Fruit fly (Drosophila melanogaster) whole organism, embryonic: Measurements from ENCODE around the gene dbe.

Experiments used
- Blimp-1 ChIP-seq: fragments of 200-800 bp; sonication (Bioruptor generic); optimal IDR thresholded peaks from 3 replicates; lab custom pipeline; 2018; ENCODE audit warnings: missing biosample characterization, missing genetic modification characterization, mild to moderate bottlenecking, moderate library complexity, missing genetic modification reagents
- CG10543 ChIP-seq: fragments of 200-800 bp; sonication (Bioruptor generic); optimal IDR thresholded peaks from 3 replicates; lab custom pipeline; 2017; ENCODE audit warnings: missing biosample characterization, mild to moderate bottlenecking, missing genetic modification characterization, moderate library complexity
- CG11504 ChIP-seq: fragments of 200-800 bp; sonication (Bioruptor generic); optimal IDR thresholded peaks from 3 replicates; lab custom pipeline; 2019; ENCODE audit warnings: missing biosample characterization, mild to moderate bottlenecking, missing genetic modification characterization, moderate library complexity
- CG12744 ChIP-seq: fragments of 200-800 bp; sonication (Bioruptor generic); optimal IDR thresholded peaks from 2 replicates; lab custom pipeline; 2016; ENCODE audit warnings: missing biosample characterization, missing genetic modification characterization
- CG13424 ChIP-seq: fragments of 200-800 bp; sonication (Bioruptor generic); optimal IDR thresholded peaks from 2 replicates; lab custom pipeline; 2019; ENCODE audit warnings: missing biosample characterization, mild to moderate bottlenecking, missing genetic modification characterization, moderate library complexity
- CG13894 ChIP-seq: fragments of 200-800 bp; sonication (Bioruptor generic); optimal IDR thresholded peaks from 3 replicates; lab custom pipeline; 2018; ENCODE audit warnings: missing biosample characterization, mild to moderate bottlenecking, missing genetic modification characterization, moderate library complexity
- CG14710 ChIP-seq: fragments of 200-800 bp; sonication (Bioruptor generic); optimal IDR thresholded peaks from 3 replicates; lab custom pipeline; 2019; ENCODE audit warnings: missing biosample characterization, mild to moderate bottlenecking, missing genetic modification characterization, moderate library complexity
- CG14860 ChIP-seq: fragments of 200-800 bp; sonication (Bioruptor generic); IDR thresholded peaks from 3 replicates; pipeline ENCODE4 v1.3.6; 2022; ENCODE audit warnings: missing biosample characterization, missing genetic modification characterization; ENCODE audit not compliant: partially characterized antibody
- CG15269 ChIP-seq: fragments of 200-800 bp; sonication (Bioruptor generic); optimal IDR thresholded peaks from 2 replicates; lab custom pipeline; 2018; ENCODE audit warnings: missing biosample characterization, mild to moderate bottlenecking, missing genetic modification characterization, moderate library complexity
- CG1529 ChIP-seq: fragments of 200-800 bp; sonication (Bioruptor generic); optimal IDR thresholded peaks from 3 replicates; lab custom pipeline; 2018; ENCODE audit warnings: missing biosample characterization, missing genetic modification characterization
- CG15514 ChIP-seq: fragments of 200-800 bp; sonication (Bioruptor generic); optimal IDR thresholded peaks from 3 replicates; lab custom pipeline; 2017; ENCODE audit warnings: missing biosample characterization, missing genetic modification characterization, mild to moderate bottlenecking, moderate library complexity, missing genetic modification reagents
- CG16863 ChIP-seq: fragments of 200-800 bp; sonication (Bioruptor generic); optimal IDR thresholded peaks from 3 replicates; lab custom pipeline; 2016; ENCODE audit warnings: missing biosample characterization, missing genetic modification characterization
- CG17359 ChIP-seq: fragments of 200-800 bp; sonication (Bioruptor generic); optimal IDR thresholded peaks from 3 replicates; lab custom pipeline; 2018; ENCODE audit warnings: missing biosample characterization, mild to moderate bottlenecking, missing genetic modification characterization, moderate library complexity
- CG1832 ChIP-seq: fragments of 200-800 bp; sonication (Bioruptor generic); optimal IDR thresholded peaks from 2 replicates; lab custom pipeline; 2017; ENCODE audit warnings: missing biosample characterization, mild to moderate bottlenecking, missing genetic modification characterization, inconsistent platforms
- CG2712 ChIP-seq: fragments of 200-800 bp; optimal IDR thresholded peaks from 3 replicates; lab custom pipeline; 2019; ENCODE audit warnings: missing biosample characterization, mild to moderate bottlenecking, missing genetic modification characterization, moderate library complexity
- CG32772 ChIP-seq: fragments of 200-800 bp; sonication (Bioruptor generic); IDR thresholded peaks from 2 replicates; pipeline ENCODE4 v1.3.6; 2022; ENCODE audit warnings: missing biosample characterization, missing genetic modification characterization
- CG34376 ChIP-seq: fragments of 200-800 bp; sonication (Bioruptor generic); optimal IDR thresholded peaks from 2 replicates; lab custom pipeline; 2018; ENCODE audit warnings: missing biosample characterization, mild to moderate bottlenecking, missing genetic modification characterization
- CG42726 ChIP-seq: fragments of 200-800 bp; sonication (Bioruptor generic); IDR thresholded peaks from 2 replicates; pipeline ENCODE4 v1.3.6; 2022; ENCODE audit warnings: missing biosample characterization, missing genetic modification characterization; ENCODE audit not compliant: partially characterized antibody
- CG4360 ChIP-seq: fragments of 200-800 bp; sonication (Bioruptor generic); IDR thresholded peaks from 2 replicates; pipeline ENCODE4 v1.3.6; 2022; ENCODE audit warnings: missing biosample characterization, missing genetic modification characterization
- CG6654 ChIP-seq: fragments of 200-800 bp; sonication (Bioruptor generic); optimal IDR thresholded peaks from 2 replicates; lab custom pipeline; 2017; ENCODE audit warnings: missing biosample characterization, mild to moderate bottlenecking, missing genetic modification characterization
- CG9215 ChIP-seq: fragments of 200-800 bp; sonication (Bioruptor generic); IDR thresholded peaks from 2 replicates; pipeline ENCODE4 v1.3.6; 2022; ENCODE audit warnings: missing biosample characterization, missing genetic modification characterization
- Dll ChIP-seq: fragments of 200-800 bp; sonication (Bioruptor generic); IDR thresholded peaks from 4 replicates; pipeline ENCODE4 v1.3.6; 2022; ENCODE audit warnings: missing biosample characterization, missing genetic modification characterization; ENCODE audit not compliant: partially characterized antibody
- Fer1 ChIP-seq: fragments of 200-800 bp; sonication (Bioruptor generic); optimal IDR thresholded peaks from 2 replicates; lab custom pipeline; 2017; ENCODE audit warnings: missing biosample characterization, mild to moderate bottlenecking, missing genetic modification characterization
- NFAT ChIP-seq: fragments of 200-800 bp; sonication (Bioruptor generic); IDR thresholded peaks from 2 replicates; pipeline ENCODE4 v1.3.6; 2022; ENCODE audit warnings: missing biosample characterization, missing genetic modification characterization
- Neu2 ChIP-seq: fragments of 200-800 bp; sonication (Bioruptor generic); optimal IDR thresholded peaks from 3 replicates; lab custom pipeline; 2016; ENCODE audit warnings: missing biosample characterization, missing genetic modification characterization, borderline replicate concordance
- PHDP ChIP-seq: fragments of 200-800 bp; sonication (Bioruptor generic); optimal IDR thresholded peaks from 3 replicates; lab custom pipeline; 2018; ENCODE audit warnings: missing biosample characterization, mild to moderate bottlenecking, missing genetic modification characterization, moderate library complexity
- Poxn ChIP-seq: fragments of 200-800 bp; sonication (Bioruptor generic); IDR thresholded peaks from 2 replicates; pipeline ENCODE4 v1.3.6; 2022; ENCODE audit warnings: missing biosample characterization, missing genetic modification characterization
- Taf1 ChIP-seq: fragments of 200-800 bp; sonication (Bioruptor generic); IDR thresholded peaks from 2 replicates; pipeline ENCODE4 v1.3.6; 2022; ENCODE audit warnings: missing biosample characterization, missing genetic modification characterization
- amos ChIP-seq: fragments of 200-800 bp; sonication (Bioruptor generic); IDR thresholded peaks from 2 replicates; pipeline ENCODE4 v1.3.6; 2022; ENCODE audit warnings: missing biosample characterization, missing genetic modification characterization; ENCODE audit not compliant: partially characterized antibody
- ase ChIP-seq: fragments of 200-800 bp; sonication (Bioruptor generic); IDR thresholded peaks from 3 replicates; pipeline ENCODE4 v1.3.6; 2022; ENCODE audit warnings: missing biosample characterization, missing genetic modification characterization
- ash1 ChIP-seq: fragments of 200-800 bp; sonication (Bioruptor generic); optimal IDR thresholded peaks from 2 replicates; lab custom pipeline; 2018; ENCODE audit warnings: missing biosample characterization, mild to moderate bottlenecking, missing genetic modification characterization
- cwo ChIP-seq: fragments of 200-800 bp; sonication (Bioruptor generic); optimal IDR thresholded peaks from 3 replicates; lab custom pipeline; 2017; ENCODE audit warnings: missing biosample characterization, missing genetic modification characterization, mild to moderate bottlenecking, moderate library complexity, missing genetic modification reagents
- dmrt11E ChIP-seq: fragments of 200-800 bp; sonication (Bioruptor generic); optimal IDR thresholded peaks from 3 replicates; lab custom pipeline; 2018; ENCODE audit warnings: missing biosample characterization, mild to moderate bottlenecking, missing genetic modification characterization, moderate library complexity
- emc ChIP-seq: fragments of 200-800 bp; sonication (Bioruptor generic); optimal IDR thresholded peaks from 2 replicates; lab custom pipeline; 2016; ENCODE audit warnings: missing biosample characterization, missing genetic modification characterization
- eyg ChIP-seq: fragments of 200-800 bp; sonication (Bioruptor generic); optimal IDR thresholded peaks from 3 replicates; lab custom pipeline; 2016; ENCODE audit warnings: missing biosample characterization, missing genetic modification characterization
- fd64A ChIP-seq: fragments of 200-800 bp; sonication (Bioruptor generic); optimal IDR thresholded peaks from 3 replicates; lab custom pipeline; 2018; ENCODE audit warnings: missing biosample characterization, mild to moderate bottlenecking, missing genetic modification characterization
- ind ChIP-seq: fragments of 200-800 bp; sonication (Bioruptor generic); optimal IDR thresholded peaks from 3 replicates; lab custom pipeline; 2016; ENCODE audit warnings: missing biosample characterization, missing genetic modification characterization
- kah ChIP-seq: fragments of 200-800 bp; sonication (Bioruptor generic); optimal IDR thresholded peaks from 2 replicates; lab custom pipeline; 2018; ENCODE audit warnings: missing biosample characterization, mild to moderate bottlenecking, missing genetic modification characterization
- kni ChIP-seq: fragments of 200-800 bp; sonication (Bioruptor generic); optimal IDR thresholded peaks from 3 replicates; lab custom pipeline; 2017; ENCODE audit warnings: mild to moderate bottlenecking, missing biosample characterization, missing genetic modification reagents, missing genetic modification characterization
- pho ChIP-seq: fragments of 200-800 bp; sonication (Bioruptor generic); optimal IDR thresholded peaks from 2 replicates; lab custom pipeline; 2016; ENCODE audit warnings: missing biosample characterization, missing genetic modification characterization
- ro ChIP-seq: fragments of 200-800 bp; sonication (Bioruptor generic); IDR thresholded peaks from 2 replicates; pipeline ENCODE4 v1.3.6; 2022; ENCODE audit warnings: missing biosample characterization, missing genetic modification characterization
- seq ChIP-seq: fragments of 200-800 bp; sonication (Bioruptor generic); IDR thresholded peaks from 2 replicates; pipeline ENCODE4 v1.3.6; 2022; ENCODE audit warnings: missing biosample characterization, missing genetic modification characterization
- shn ChIP-seq: fragments of 200-800 bp; sonication (Bioruptor generic); optimal IDR thresholded peaks from 3 replicates; lab custom pipeline; 2016; ENCODE audit warnings: missing biosample characterization, missing genetic modification characterization
- sim ChIP-seq: fragments of 200-800 bp; sonication (Bioruptor generic); IDR thresholded peaks from 2 replicates; pipeline ENCODE4 v1.3.6; 2022; ENCODE audit warnings: missing biosample characterization, missing genetic modification characterization
- tio ChIP-seq: fragments of 200-800 bp; sonication (Bioruptor generic); optimal IDR thresholded peaks from 2 replicates; lab custom pipeline; 2017; ENCODE audit warnings: missing biosample characterization, missing genetic modification characterization, inconsistent platforms
- tup ChIP-seq: fragments of 200-800 bp; sonication (Bioruptor generic); optimal IDR thresholded peaks from 2 replicates; lab custom pipeline; 2016; ENCODE audit warnings: missing biosample characterization, mild to moderate bottlenecking, missing genetic modification characterization, moderate library complexity
- vvl ChIP-seq: fragments of 200-800 bp; sonication (Bioruptor generic); IDR thresholded peaks from 2 replicates; pipeline ENCODE4 v1.3.6; 2022; ENCODE audit warnings: missing biosample characterization, missing genetic modification characterization
- zen2 ChIP-seq: fragments of 200-800 bp; sonication (Bioruptor generic); IDR thresholded peaks from 3 replicates; pipeline ENCODE4 v1.3.6; 2022; ENCODE audit warnings: missing biosample characterization, missing genetic modification characterization; ENCODE audit not compliant: partially characterized antibody

Gene dbe

dm6 chr2L:847189-847987, 22.3 kb downstream of the dbe start (continued):
- TF ChIP-seq ash1 (GFP tag; lab: Kevin White, UChicago): no peak
- peak; percentile 8 for TF ChIP-seq CG17359
- no peak for TF ChIP-seq kah
- TF ChIP-seq Poxn (GFP tag; lab: Robert Waterston, UW): no peak
- no peak for TF ChIP-seq dmrt11E (tag; lab: Kevin White, UChicago)
- peak; percentile 1 for TF ChIP-seq CG6654 (GFP tag; lab: Kevin White, UChicago)
- peak; percentile 55 for TF ChIP-seq CG11504 (tag; lab: Kevin White, UChicago)
- no peak for TF ChIP-seq CG1832 (GFP tag; lab: Kevin White, UChicago)
- TF ChIP-seq CG14710 (tag; lab: Kevin White, UChicago): no peak
- TF ChIP-seq CG14860 (GFP tag; lab: Robert Waterston, UW): no peak
- no peak for TF ChIP-seq Taf1
- no peak for TF ChIP-seq fd64A (GFP tag; lab: Kevin White, UChicago)
- no peak for TF ChIP-seq CG4360 (GFP tag; lab: Robert Waterston, UW)
- no peak for TF ChIP-seq emc (GFP tag; lab: Kevin White, UChicago)
- no peak for TF ChIP-seq CG12744 (GFP tag; lab: Kevin White, UChicago)
- TF ChIP-seq amos (GFP tag; lab: Robert Waterston, UW): no peak
- no peak for TF ChIP-seq pho
- no peak for TF ChIP-seq ro (GFP tag; lab: Robert Waterston, UW)
- TF ChIP-seq CG13894 (tag; lab: Kevin White, UChicago): no peak
- TF ChIP-seq seq: no peak
- no peak for TF ChIP-seq shn (GFP tag; lab: Kevin White, UChicago)
- TF ChIP-seq kni: no peak
- TF ChIP-seq CG2712: peak; percentile 26
- no peak for TF ChIP-seq Neu2 (GFP tag; lab: Kevin White, UChicago)
- no peak for TF ChIP-seq sim (GFP tag; lab: Robert Waterston, UW)
- TF ChIP-seq cwo (GFP tag; lab: Kevin White, UChicago): no peak
- TF ChIP-seq CG16863: no peak
- no peak for TF ChIP-seq tup (GFP tag; lab: Kevin White, UChicago)
- TF ChIP-seq eyg (GFP tag; lab: Kevin White, UChicago): no peak
- TF ChIP-seq Dll (GFP tag; lab: Robert Waterston, UW): no peak
- TF ChIP-seq CG15514 (GFP tag; lab: Kevin White, UChicago): no peak
- no peak for TF ChIP-seq vvl (GFP tag; lab: Robert Waterston, UW)
- no peak for TF ChIP-seq Fer1 (GFP tag; lab: Kevin White, UChicago)
- TF ChIP-seq ase: no peak
- TF ChIP-seq CG15269 (tag; lab: Kevin White, UChicago): peak; percentile 14
- no peak for TF ChIP-seq NFAT (GFP tag; lab: Robert Waterston, UW)
- TF ChIP-seq CG42726 (GFP tag; lab: Robert Waterston, UW): no peak
- TF ChIP-seq zen2: no peak
- no peak for TF ChIP-seq CG10543 (GFP tag; lab: Kevin White, UChicago)
- no peak for TF ChIP-seq PHDP (tag; lab: Kevin White, UChicago)
- TF ChIP-seq CG13424: peak; percentile 4
- no peak for TF ChIP-seq tio (GFP tag; lab: Kevin White, UChicago)
- TF ChIP-seq ind (GFP tag; lab: Kevin White, UChicago): peak; percentile 8
- TF ChIP-seq CG1529 (GFP tag; lab: Kevin White, UChicago): no peak
- TF ChIP-seq CG32772 (GFP tag; lab: Robert Waterston, UW): no peak
- TF ChIP-seq Blimp-1 (GFP tag; lab: Kevin White, UChicago): no peak
- no peak for TF ChIP-seq CG34376 (GFP tag; lab: Kevin White, UChicago)
- no peak for TF ChIP-seq CG9215 (GFP tag; lab: Robert Waterston, UW)
